Fruit fly (Drosophila melanogaster) whole organism, embryonic: ENCODE measurements around the gene CG14194.

Experiments used
- BtbVII ChIP-seq: fragments of 200-800 bp; sonication (Bioruptor generic); optimal IDR thresholded peaks from 3 replicates; lab custom pipeline; 2017; ENCODE audit warnings: missing biosample characterization, mild to moderate bottlenecking, missing genetic modification characterization
- Bteb2 ChIP-seq: fragments of 200-800 bp; sonication (Bioruptor generic); optimal IDR thresholded peaks from 2 replicates; lab custom pipeline; 2016; ENCODE audit warnings: missing biosample characterization, missing genetic modification characterization
- CG11695 ChIP-seq: fragments of 200-800 bp; sonication (Bioruptor generic); IDR thresholded peaks from 3 replicates; pipeline ENCODE4 v1.3.6; 2022; ENCODE audit warnings: missing biosample characterization, missing genetic modification characterization
- CG11723 ChIP-seq: fragments of 200-800 bp; sonication (Bioruptor generic); optimal IDR thresholded peaks from 2 replicates; lab custom pipeline; 2017; ENCODE audit warnings: missing biosample characterization, mild to moderate bottlenecking, missing genetic modification characterization
- CG1233 ChIP-seq: fragments of 200-800 bp; sonication (Bioruptor generic); optimal IDR thresholded peaks from 4 replicates; lab custom pipeline; 2018; ENCODE audit warnings: missing biosample characterization, mild to moderate bottlenecking, missing genetic modification characterization
- CG12744 ChIP-seq: fragments of 200-800 bp; sonication (Bioruptor generic); optimal IDR thresholded peaks from 2 replicates; lab custom pipeline; 2016; ENCODE audit warnings: missing biosample characterization, missing genetic modification characterization
- CG13123 ChIP-seq: fragments of 200-800 bp; sonication (Bioruptor generic); optimal IDR thresholded peaks from 2 replicates; lab custom pipeline; 2016; ENCODE audit warnings: missing biosample characterization, missing genetic modification characterization
- CG13775 ChIP-seq: fragments of 200-800 bp; sonication (Bioruptor generic); optimal IDR thresholded peaks from 3 replicates; lab custom pipeline; 2017; ENCODE audit warnings: missing biosample characterization, mild to moderate bottlenecking, missing genetic modification characterization
- CG15269 ChIP-seq: fragments of 200-800 bp; sonication (Bioruptor generic); optimal IDR thresholded peaks from 2 replicates; lab custom pipeline; 2018; ENCODE audit warnings: missing biosample characterization, mild to moderate bottlenecking, missing genetic modification characterization, moderate library complexity
- CG1647 ChIP-seq: fragments of 200-800 bp; sonication (Bioruptor generic); optimal IDR thresholded peaks from 3 replicates; lab custom pipeline; 2016; ENCODE audit warnings: missing biosample characterization, missing genetic modification characterization
- CG17912 ChIP-seq: fragments of 200-800 bp; sonication (Bioruptor generic); optimal IDR thresholded peaks from 2 replicates; lab custom pipeline; 2018; ENCODE audit warnings: missing biosample characterization, mild to moderate bottlenecking, missing genetic modification characterization
- CG1832 ChIP-seq: fragments of 200-800 bp; sonication (Bioruptor generic); optimal IDR thresholded peaks from 2 replicates; lab custom pipeline; 2017; ENCODE audit warnings: missing biosample characterization, mild to moderate bottlenecking, missing genetic modification characterization, inconsistent platforms
- CG2129 ChIP-seq: fragments of 200-800 bp; sonication (Bioruptor generic); IDR thresholded peaks from 2 replicates; pipeline ENCODE4 v1.3.6; 2022; ENCODE audit warnings: missing biosample characterization, missing genetic modification characterization; ENCODE audit not compliant: partially characterized antibody
- CG3847 ChIP-seq: fragments of 200-800 bp; sonication (Bioruptor generic); IDR thresholded peaks from 2 replicates; pipeline ENCODE4 v1.3.6; 2022; ENCODE audit warnings: missing biosample characterization, missing genetic modification characterization
- CG42726 ChIP-seq: fragments of 200-800 bp; sonication (Bioruptor generic); IDR thresholded peaks from 2 replicates; pipeline ENCODE4 v1.3.6; 2022; ENCODE audit warnings: missing biosample characterization, missing genetic modification characterization; ENCODE audit not compliant: partially characterized antibody
- CG5953 ChIP-seq: fragments of 200-800 bp; sonication (Bioruptor generic); IDR thresholded peaks from 2 replicates; pipeline ENCODE4 v1.3.6; 2022; ENCODE audit warnings: missing biosample characterization, missing genetic modification characterization
- CG6791 ChIP-seq: fragments of 200-800 bp; sonication (Bioruptor generic); IDR thresholded peaks from 3 replicates; pipeline ENCODE4 v1.3.6; 2022; ENCODE audit warnings: missing biosample characterization, missing genetic modification characterization; ENCODE audit not compliant: partially characterized antibody
- CG8388 ChIP-seq: fragments of 200-800 bp; sonication (Bioruptor generic); optimal IDR thresholded peaks from 2 replicates; lab custom pipeline; 2019; ENCODE audit warnings: missing biosample characterization, mild to moderate bottlenecking, missing genetic modification characterization, moderate library complexity
- D ChIP-seq, 2 experiments: fragments of 200-800 bp in 1 of 2; fragments of >200 bp in 1 of 2; sonication (Bioruptor generic) in 1 of 2; optimal IDR thresholded peaks; 2 replicates in 1 of 2; 3 replicates in 1 of 2; lab custom pipeline; 2017; ENCODE audit warnings: mild to moderate bottlenecking in 1 of 2, missing biosample characterization in 1 of 2, missing genetic modification characterization in 1 of 2, missing genetic modification reagents in 1 of 2
- D19A ChIP-seq: fragments of 200-800 bp; optimal IDR thresholded peaks from 3 replicates; lab custom pipeline; 2019; ENCODE audit warnings: missing biosample characterization, mild to moderate bottlenecking, missing genetic modification characterization, moderate library complexity
- Dad ChIP-seq: fragments of 200-800 bp; sonication (Bioruptor generic); optimal IDR thresholded peaks from 3 replicates; lab custom pipeline; 2016; ENCODE audit warnings: missing biosample characterization, missing genetic modification characterization
- Doc3 ChIP-seq: fragments of 200-800 bp; sonication (Bioruptor generic); IDR thresholded peaks from 3 replicates; pipeline ENCODE4 v1.3.6; 2022; ENCODE audit warnings: missing biosample characterization, missing genetic modification characterization; ENCODE audit not compliant: partially characterized antibody
- H15 ChIP-seq: fragments of 200-800 bp; sonication (Bioruptor generic); IDR thresholded peaks from 3 replicates; pipeline ENCODE4 v1.3.6; 2022; ENCODE audit warnings: missing biosample characterization, missing genetic modification characterization
- Hr3 ChIP-seq: fragments of 200-800 bp; sonication (Bioruptor generic); optimal IDR thresholded peaks from 3 replicates; lab custom pipeline; 2016; ENCODE audit warnings: missing biosample characterization, missing genetic modification characterization
- Jarid2 ChIP-seq: fragments of 200-800 bp; sonication (Bioruptor generic); optimal IDR thresholded peaks from 3 replicates; lab custom pipeline; 2017; ENCODE audit warnings: mild to moderate bottlenecking, missing biosample characterization, missing genetic modification reagents, missing genetic modification characterization
- Opbp ChIP-seq: fragments of 200-800 bp; sonication (Bioruptor generic); IDR thresholded peaks from 3 replicates; pipeline ENCODE4 v1.3.6; 2022; ENCODE audit warnings: missing biosample characterization, missing genetic modification characterization; ENCODE audit not compliant: partially characterized antibody
- Rfx ChIP-seq: fragments of 200-800 bp; sonication (Bioruptor generic); IDR thresholded peaks from 2 replicates; pipeline ENCODE4 v1.3.6; 2022; ENCODE audit warnings: missing biosample characterization, missing genetic modification characterization
- Rx ChIP-seq: fragments of 200-800 bp; sonication (Bioruptor generic); IDR thresholded peaks from 2 replicates; pipeline ENCODE4 v1.3.6; 2022; ENCODE audit warnings: missing biosample characterization, missing genetic modification characterization
- Usf ChIP-seq: fragments of 200-800 bp; sonication (Bioruptor generic); optimal IDR thresholded peaks from 2 replicates; lab custom pipeline; 2017; ENCODE audit warnings: missing genotype, missing biosample characterization, missing genetic modification characterization
- al ChIP-seq: fragments of 200-800 bp; sonication (Bioruptor generic); IDR thresholded peaks from 2 replicates; pipeline ENCODE4 v1.3.6; 2022; ENCODE audit warnings: missing biosample characterization, missing genetic modification characterization
- ash1 ChIP-seq: fragments of 200-800 bp; sonication (Bioruptor generic); optimal IDR thresholded peaks from 2 replicates; lab custom pipeline; 2018; ENCODE audit warnings: missing biosample characterization, mild to moderate bottlenecking, missing genetic modification characterization
- bigmax ChIP-seq: fragments of 200-800 bp; sonication (Bioruptor generic); optimal IDR thresholded peaks from 2 replicates; lab custom pipeline; 2018; ENCODE audit warnings: missing biosample characterization, mild to moderate bottlenecking, missing genetic modification characterization
- cas ChIP-seq: fragments of 200-800 bp; sonication (Bioruptor generic); IDR thresholded peaks from 2 replicates; pipeline ENCODE4 v1.3.6; 2022; ENCODE audit warnings: missing biosample characterization, missing genetic modification characterization
- disco-r ChIP-seq: fragments of 200-800 bp; sonication (Bioruptor generic); optimal IDR thresholded peaks from 2 replicates; lab custom pipeline; 2016; ENCODE audit warnings: missing biosample characterization, missing genetic modification characterization
- fru ChIP-seq: fragments of >200 bp; optimal IDR thresholded peaks from 2 replicates; lab custom pipeline; 2017
- gcm2 ChIP-seq: fragments of 200-800 bp; sonication (Bioruptor generic); optimal IDR thresholded peaks from 2 replicates; lab custom pipeline; 2016; ENCODE audit warnings: missing biosample characterization, missing genetic modification characterization
- her ChIP-seq: fragments of 200-800 bp; sonication (Bioruptor generic); optimal IDR thresholded peaks from 2 replicates; lab custom pipeline; 2016; ENCODE audit warnings: missing biosample characterization, missing genetic modification characterization
- lbe ChIP-seq: fragments of 200-800 bp; sonication (Bioruptor generic); optimal IDR thresholded peaks from 2 replicates; lab custom pipeline; 2016; ENCODE audit warnings: missing biosample characterization, mild to moderate bottlenecking, missing genetic modification characterization
- odd ChIP-seq: fragments of 200-800 bp; sonication (Bioruptor generic); optimal IDR thresholded peaks from 2 replicates; lab custom pipeline; 2017; ENCODE audit warnings: missing biosample characterization, mild to moderate bottlenecking, missing genetic modification characterization
- peb ChIP-seq: fragments of 200-800 bp; sonication (Bioruptor generic); IDR thresholded peaks from 2 replicates; pipeline ENCODE4 v1.3.6; 2022; ENCODE audit warnings: missing biosample characterization, missing genetic modification characterization
- prd ChIP-seq, 3 experiments: fragments of >200 bp in 2 of 3; fragments of 200-800 bp in 1 of 3; sonication (Bioruptor generic) in 1 of 3; optimal IDR thresholded peaks in 2 of 3; IDR thresholded peaks in 1 of 3; 2 replicates in 2 of 3; 3 replicates in 1 of 3; pipeline versions ENCODE4 v1.3.6 to Lab custom; 2017 to 2022; ENCODE audit warnings: missing biosample characterization in 1 of 3, missing genetic modification characterization in 1 of 3
- pzg ChIP-seq: fragments of 200-800 bp; sonication (Bioruptor generic); optimal IDR thresholded peaks from 3 replicates; lab custom pipeline; 2018; ENCODE audit warnings: missing biosample characterization, mild to moderate bottlenecking, missing genetic modification characterization, moderate library complexity
- so ChIP-seq: fragments of 200-800 bp; sonication (Bioruptor generic); IDR thresholded peaks from 3 replicates; pipeline ENCODE4 v1.3.6; 2022; ENCODE audit warnings: missing biosample characterization, missing genetic modification characterization
- sug ChIP-seq: fragments of 200-800 bp; optimal IDR thresholded peaks from 2 replicates; lab custom pipeline; 2019; ENCODE audit warnings: missing biosample characterization, mild to moderate bottlenecking, missing genetic modification characterization, moderate library complexity
- tna ChIP-seq: fragments of 200-800 bp; sonication (Bioruptor generic); IDR thresholded peaks from 2 replicates; pipeline ENCODE4 v1.3.6; 2022; ENCODE audit warnings: missing biosample characterization, missing genetic modification characterization; ENCODE audit not compliant: partially characterized antibody
- trh ChIP-seq: fragments of 200-800 bp; sonication (Bioruptor generic); optimal IDR thresholded peaks from 2 replicates; lab custom pipeline; 2016; ENCODE audit warnings: missing biosample characterization, missing genetic modification characterization
- ttk ChIP-seq: fragments of 200-800 bp; sonication (Bioruptor generic); IDR thresholded peaks from 2 replicates; pipeline ENCODE4 v2.1.2; 2022; ENCODE audit warnings: missing biosample characterization, missing genetic modification characterization
- vnd ChIP-seq: fragments of 200-800 bp; sonication (Bioruptor generic); IDR thresholded peaks from 3 replicates; pipeline ENCODE4 v1.3.6; 2022; ENCODE audit warnings: missing biosample characterization, missing genetic modification characterization; ENCODE audit not compliant: partially characterized antibody
- z ChIP-seq: fragments of 200-800 bp; sonication (Bioruptor generic); IDR thresholded peaks from 3 replicates; pipeline ENCODE4 v1.3.6; 2022; ENCODE audit warnings: missing biosample characterization, missing genetic modification characterization

Gene CG14194

DNA sequence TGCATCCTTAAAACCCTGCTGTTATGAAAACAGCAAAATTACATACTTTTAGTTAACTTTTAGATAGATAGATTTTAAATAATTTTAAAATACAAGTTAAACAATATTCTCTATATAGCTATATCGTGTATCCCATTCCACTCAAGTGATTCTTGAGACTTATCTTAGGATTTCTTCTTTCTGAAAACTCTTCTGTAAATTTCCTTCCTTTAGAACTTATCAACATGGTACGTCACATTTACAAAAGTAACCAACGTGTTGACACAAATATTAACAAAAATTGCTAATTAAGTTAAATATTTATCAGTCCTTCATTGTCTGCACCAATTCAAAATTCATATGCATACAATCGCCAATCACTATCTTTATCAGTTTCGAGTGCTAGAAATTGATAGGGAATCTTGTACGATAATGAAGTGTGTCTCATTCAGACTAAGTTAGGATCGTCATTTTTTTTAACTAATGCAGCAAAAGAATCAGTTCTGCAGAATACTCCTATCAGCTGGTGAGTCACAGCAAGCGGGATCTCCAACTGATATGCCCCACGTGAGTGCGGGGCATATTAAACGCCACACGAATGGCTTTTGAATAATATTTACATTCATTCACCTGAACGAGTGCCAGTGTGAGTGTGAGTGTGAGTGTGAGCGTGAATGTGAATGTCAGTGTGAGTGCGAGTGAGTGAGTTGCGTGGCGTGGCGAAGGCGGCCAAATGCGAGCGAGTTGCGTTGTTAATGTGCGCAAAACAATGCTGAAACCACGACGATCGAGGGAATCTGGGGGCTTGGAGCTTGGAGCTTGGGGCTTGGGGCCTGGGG lies 25.6 kb upstream of the CG14194 start (continued):
- TF ChIP-seq D (optimal IDR thresholded peaks at IDR 0.05; lab: Kevin White, UChicago): no peak
- no peak for TF ChIP-seq D (GFP tag; optimal IDR thresholded peaks at IDR 0.05; lab: Kevin White, UChicago)
- TF ChIP-seq Hr3 (GFP tag; lab: Kevin White, UChicago): no peak
- TF ChIP-seq ttk (GFP tag; lab: Robert Waterston, UW): no peak
- no peak for TF ChIP-seq Dad (GFP tag; lab: Kevin White, UChicago)
- TF ChIP-seq odd: no peak
- TF ChIP-seq CG17912 (GFP tag; lab: Kevin White, UChicago): no peak
- no peak for TF ChIP-seq CG5953 (GFP tag; lab: Robert Waterston, UW)
- no peak for TF ChIP-seq BtbVII (GFP tag; lab: Kevin White, UChicago)
- no peak for TF ChIP-seq cas (GFP tag; lab: Robert Waterston, UW)
- peak; percentile 57; the same call in 1 of the 3 replicates for TF ChIP-seq so
- peak; percentile 66 for TF ChIP-seq sug
- TF ChIP-seq CG11695 (GFP tag; lab: Robert Waterston, UW): no peak
- peak; percentile 89 for TF ChIP-seq z (GFP tag; lab: Robert Waterston, UW)
- TF ChIP-seq CG1832 (GFP tag; lab: Kevin White, UChicago): peak; percentile 13
- TF ChIP-seq CG8388 (GFP tag; lab: Kevin White, UChicago): no peak
- TF ChIP-seq Opbp (GFP tag; lab: Robert Waterston, UW): no peak
- TF ChIP-seq CG2129 (GFP tag; lab: Robert Waterston, UW): no peak
- no peak for TF ChIP-seq ash1 (GFP tag; lab: Kevin White, UChicago)
- TF ChIP-seq pzg (GFP tag; lab: Kevin White, UChicago): no peak
- no peak for TF ChIP-seq lbe
- no peak for TF ChIP-seq CG11723
- no peak for TF ChIP-seq Rx (GFP tag; lab: Robert Waterston, UW)
- no peak for TF ChIP-seq CG6791 (GFP tag; lab: Robert Waterston, UW)
- TF ChIP-seq bigmax: no peak
- peak; percentile 2 for TF ChIP-seq her (GFP tag; lab: Kevin White, UChicago)
- TF ChIP-seq Jarid2 (GFP tag; lab: Kevin White, UChicago): no peak
- peak; percentile 7 for TF ChIP-seq CG15269 (tag; lab: Kevin White, UChicago)
- no peak for TF ChIP-seq CG1647 (GFP tag; lab: Kevin White, UChicago)
- TF ChIP-seq CG13775: no peak
- no peak for TF ChIP-seq CG13123 (GFP tag; lab: Kevin White, UChicago)
- TF ChIP-seq peb: no peak
- no peak for TF ChIP-seq gcm2 (GFP tag; lab: Kevin White, UChicago)
- TF ChIP-seq Bteb2 (GFP tag; lab: Kevin White, UChicago): no peak
- no peak for TF ChIP-seq Doc3 (GFP tag; lab: Robert Waterston, UW)
- no peak for TF ChIP-seq Usf (GFP tag; lab: Kevin White, UChicago)
- no peak for TF ChIP-seq D19A (tag; lab: Kevin White, UChicago)
- no peak for TF ChIP-seq vnd
- no peak for TF ChIP-seq tna
- no peak for TF ChIP-seq fru (lab: Kevin White, UChicago)
- TF ChIP-seq CG1233 (GFP tag; lab: Kevin White, UChicago): no peak
- TF ChIP-seq H15 (GFP tag; lab: Robert Waterston, UW): no peak
- TF ChIP-seq disco-r (GFP tag; lab: Kevin White, UChicago): no peak
- no peak for TF ChIP-seq trh
- TF ChIP-seq CG12744 (GFP tag; lab: Kevin White, UChicago): no peak
- TF ChIP-seq al (GFP tag; lab: Robert Waterston, UW): no peak
- peak; percentile 44 for TF ChIP-seq Rfx
- TF ChIP-seq CG3847: no peak
- TF ChIP-seq CG42726 (GFP tag; lab: Robert Waterston, UW): no peak
- TF ChIP-seq prd (optimal IDR thresholded peaks at IDR 0.05; lab: Kevin White, UChicago): no peak
- no peak for TF ChIP-seq prd (GFP tag; IDR thresholded peaks at IDR 0.05; lab: Robert Waterston, UW)
